Fruit fly (Drosophila melanogaster): ENCODE results near the gene Nbr.

- TF ChIP-seq CG9797 (GFP tag; optimal IDR thresholded peaks at IDR 0.05) (no peak), toy (GFP tag; IDR thresholded peaks at IDR 0.05) (no peak), chm (GFP tag; IDR thresholded peaks at IDR 0.05) (no peak), Hand (GFP tag; optimal IDR thresholded peaks at IDR 0.05) (no peak), Six4 (GFP tag; optimal IDR thresholded peaks at IDR 0.05) (no peak), Jarid2 (GFP tag; optimal IDR thresholded peaks at IDR 0.05) (no peak), en (GFP tag; optimal IDR thresholded peaks at IDR 0.05) (no peak), Opbp (GFP tag; IDR thresholded peaks at IDR 0.05; ENCODE audit: partially characterized antibody) (no peak), dysf (GFP tag; IDR thresholded peaks at IDR 0.05) (no peak), run (tag; optimal IDR thresholded peaks at IDR 0.05) (no peak), CG17385 (GFP tag; optimal IDR thresholded peaks at IDR 0.05) (no peak), CG10654 (GFP tag; optimal IDR thresholded peaks at IDR 0.05) (no peak)
Measured at dm6 chr2L:21178436-21179216, 15.7 kb upstream of the Nbr start.
